Worm (Caenorhabditis elegans) whole organism, mixed stage, embryonic: ENCODE data around the gene K09F6.3.

Source experiments
- blmp-1 ChIP-seq: fragments of 150-350 bp; optimal IDR thresholded peaks from 2 replicates; lab custom pipeline; 2014; ENCODE audit warnings: missing biosample characterization, missing genetic modification characterization
- ceh-83 ChIP-seq: fragments of 200-800 bp; sonication (Bioruptor generic); optimal IDR thresholded peaks from 2 replicates; lab custom pipeline; 2018; ENCODE audit warnings: mild to moderate bottlenecking, missing genetic modification characterization, missing compliant biosample characterization
- ces-1 ChIP-seq: fragments of 150-350 bp; optimal IDR thresholded peaks from 2 replicates; lab custom pipeline; 2014; ENCODE audit warnings: missing biosample characterization, missing genetic modification reagents, missing genetic modification characterization
- cnd-1 ChIP-seq: fragments of 200-800 bp; sonication (Bioruptor generic); optimal IDR thresholded peaks from 2 replicates; lab custom pipeline; 2018; ENCODE audit warnings: mild to moderate bottlenecking, missing genetic modification characterization, missing compliant biosample characterization
- lin-13 ChIP-seq: fragments of 150-350 bp; optimal IDR thresholded peaks from 2 replicates; lab custom pipeline; 2014; ENCODE audit warnings: missing biosample characterization, missing genetic modification characterization
- mls-2 ChIP-seq: sonication (generic microtip); optimal IDR thresholded peaks from 2 replicates; lab custom pipeline; 2016; ENCODE audit warnings: mild to moderate bottlenecking, missing genetic modification characterization, moderate library complexity, missing compliant biosample characterization
- nhr-12 ChIP-seq: fragments of 150-350 bp; optimal IDR thresholded peaks from 2 replicates; lab custom pipeline; 2014; ENCODE audit warnings: missing biosample characterization, missing genetic modification characterization
- nhr-237 ChIP-seq: fragments of 150-350 bp; optimal IDR thresholded peaks from 2 replicates; lab custom pipeline; 2014; ENCODE audit warnings: missing biosample characterization, missing genetic modification characterization
- nhr-28 ChIP-seq: fragments of 150-350 bp; optimal IDR thresholded peaks from 2 replicates; lab custom pipeline; 2014; ENCODE audit warnings: missing biosample characterization, missing genetic modification characterization
- pha-4 ChIP-seq: fragments of 150-350 bp; optimal IDR thresholded peaks from 2 replicates; lab custom pipeline; 2018; ENCODE audit warnings: missing biosample characterization, missing genetic modification reagents, missing genetic modification characterization
- snpc-4 ChIP-seq: fragments of 150-350 bp; optimal IDR thresholded peaks from 2 replicates; lab custom pipeline; 2014; ENCODE audit warnings: missing biosample characterization, missing genetic modification characterization
- sptf-1 ChIP-seq: sonication (generic microtip); optimal IDR thresholded peaks from 2 replicates; lab custom pipeline; 2017; ENCODE audit warnings: mild to moderate bottlenecking, missing genetic modification characterization, moderate library complexity, missing compliant biosample characterization
- tbx-8 ChIP-seq: fragments of 200-800 bp; sonication (Bioruptor generic); optimal IDR thresholded peaks from 2 replicates; lab custom pipeline; 2018; ENCODE audit warnings: mild to moderate bottlenecking, missing genetic modification characterization, moderate library complexity, missing compliant biosample characterization
- unc-39 ChIP-seq: fragments of 150-350 bp; optimal IDR thresholded peaks from 2 replicates; lab custom pipeline; 2014; ENCODE audit warnings: missing biosample characterization, missing genetic modification characterization

- no peak for TF ChIP-seq sptf-1 (tag; lab: Kevin White, UChicago)
- no peak for TF ChIP-seq lin-13 (tag; lab: Kevin White, UChicago)
- TF ChIP-seq ceh-83 (GFP tag; lab: Kevin White, UChicago), result no peak
- no peak for TF ChIP-seq cnd-1
- TF ChIP-seq nhr-28 (tag; lab: Kevin White, UChicago), result no peak
- TF ChIP-seq nhr-237 (tag; lab: Kevin White, UChicago), result no peak
- TF ChIP-seq mls-2 (tag; lab: Kevin White, UChicago), result no peak
- no peak for TF ChIP-seq snpc-4
- no peak for TF ChIP-seq unc-39 (tag; lab: Kevin White, UChicago)
- TF ChIP-seq pha-4, result no peak
- no peak for TF ChIP-seq ces-1 (GFP tag; lab: Kevin White, UChicago)
- no peak for TF ChIP-seq tbx-8 (GFP tag; lab: Kevin White, UChicago)
- no peak for TF ChIP-seq blmp-1
- no peak for TF ChIP-seq nhr-12 (tag; lab: Kevin White, UChicago)
Observed at ce11 chrII:2306741-2307140, 51.8 kb downstream of the K09F6.3 start, which contains the start of gene B0281.3.
